Worm (Caenorhabditis elegans) whole organism, L2 larva: ENCODE results near the gene ZK377.15.

Experiments used
- aly-2 ChIP-seq: fragments of 150-350 bp; optimal IDR thresholded peaks from 2 replicates; lab custom pipeline; 2014; ENCODE audit warnings: missing biosample characterization, missing genetic modification characterization
- egl-27 ChIP-seq: sonication (generic microtip); optimal IDR thresholded peaks from 3 replicates; lab custom pipeline; 2017; ENCODE audit warnings: missing biosample characterization, missing genetic modification reagents, missing genetic modification characterization
- elt-3 ChIP-seq: sonication (generic microtip); optimal IDR thresholded peaks from 2 replicates; lab custom pipeline; 2017; ENCODE audit warnings: missing biosample characterization, missing genetic modification characterization
- nhr-11 ChIP-seq: fragments of 150-350 bp; optimal IDR thresholded peaks from 2 replicates; lab custom pipeline; 2014; ENCODE audit warnings: missing biosample characterization, missing genetic modification characterization
- nhr-12 ChIP-seq: fragments of 150-350 bp; optimal IDR thresholded peaks from 2 replicates; lab custom pipeline; 2014; ENCODE audit warnings: missing biosample characterization, missing genetic modification characterization
- nhr-77 ChIP-seq: fragments of 150-350 bp; optimal IDR thresholded peaks from 2 replicates; lab custom pipeline; 2014; ENCODE audit warnings: missing biosample characterization, missing genetic modification characterization
- unc-39 ChIP-seq: fragments of 150-350 bp; optimal IDR thresholded peaks from 2 replicates; lab custom pipeline; 2014; ENCODE audit warnings: missing biosample characterization, missing genetic modification characterization
- zag-1 ChIP-seq: fragments of 150-350 bp; optimal IDR thresholded peaks from 2 replicates; lab custom pipeline; 2014; ENCODE audit warnings: missing biosample characterization, missing genetic modification characterization
- ztf-1 ChIP-seq: fragments of 200-800 bp; sonication (Bioruptor generic); conservative IDR thresholded peaks from 2 replicates; pipeline ENCODE4 v1.3.6; 2022; ENCODE audit warnings: missing genetic modification characterization, missing compliant biosample characterization

DNA sequence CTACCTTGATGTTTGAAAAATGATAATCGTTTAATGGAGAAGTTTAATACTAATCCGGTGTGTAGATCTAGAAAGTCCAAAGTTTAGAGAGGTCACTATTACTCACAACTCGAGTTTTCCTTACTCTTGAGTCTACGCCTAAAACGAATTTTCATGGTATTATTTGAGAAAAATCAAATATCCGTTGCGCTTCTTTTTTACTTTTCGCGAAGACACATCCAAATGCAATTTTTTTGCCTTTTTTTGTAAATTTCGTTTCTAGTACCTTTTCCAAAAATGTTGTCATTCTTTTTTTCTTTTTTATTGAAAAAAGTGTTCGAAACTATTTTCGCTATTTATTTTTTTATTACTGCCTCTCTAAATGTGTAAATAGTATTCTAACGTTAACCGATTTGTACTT, 48.0 kb upstream of the ZK377.15 start:
- no peak for TF ChIP-seq zag-1 (tag; lab: Kevin White, UChicago)
- TF ChIP-seq aly-2 (tag; lab: Kevin White, UChicago) = no peak
- TF ChIP-seq nhr-12 (tag; lab: Kevin White, UChicago) = no peak
- no peak for TF ChIP-seq egl-27 (tag; lab: Kevin White, UChicago)
- no peak for TF ChIP-seq ztf-1
- TF ChIP-seq elt-3 = no peak
- TF ChIP-seq nhr-11 (tag; lab: Kevin White, UChicago) = no peak
- no peak for TF ChIP-seq nhr-77 (tag; lab: Kevin White, UChicago)
- no peak for TF ChIP-seq unc-39 (tag; lab: Kevin White, UChicago)
